Worm (Caenorhabditis elegans): Measurements from ENCODE around the gene cyn-3.
A peak's percentile ranks its signal among the peaks of the same experiment; 100 is the strongest.

The cyn-3 gene

ce11 chrV:15143798-15144197, 45.9 kb upstream of the cyn-3 start, which contains the start of gene K08F9.4:
K08F9.4 (plus strand) TSS chrV:15144019.
- TF ChIP-seq snpc-4 (GFP tag; optimal IDR thresholded peaks at IDR 0.05) (no peak), snpc-4 (tag; optimal IDR thresholded peaks at IDR 0.05) (peak in 1 of 4 experiments; percentile 7), ceh-40 (GFP tag; IDR thresholded peaks at IDR 0.05) (no peak), rpc-1 (optimal IDR thresholded peaks at IDR 0.05) (no peak), rpc-1 (tag; optimal IDR thresholded peaks at IDR 0.05) (no peak), attf-5 (GFP tag; optimal IDR thresholded peaks at IDR 0.05) (peak; percentile 1), lin-54 (GFP tag; optimal IDR thresholded peaks at IDR 0.05) (peak; percentile 8), ceh-100 (GFP tag; IDR thresholded peaks at IDR 0.05) (peak; percentile 88), mcd-1 (GFP tag; IDR thresholded peaks at IDR 0.05) (peak; percentile 86), hmg-1.2 (GFP tag; IDR thresholded peaks at IDR 0.05) (peak; percentile 92)

ce11 chrV:15147776-15148175, 42.0 kb upstream of the cyn-3 start, which contains the start of gene T09F5.20:
T09F5.20 (minus strand) TSS chrV:15147876.
- TF ChIP-seq F10E7.11 (tag; optimal IDR thresholded peaks at IDR 0.05) (no peak), dpl-1 (GFP tag; optimal IDR thresholded peaks at IDR 0.05) (no peak), akir-1 (GFP tag; optimal IDR thresholded peaks at IDR 0.05) (no peak), bed-1 (GFP tag; IDR thresholded peaks at IDR 0.05) (no peak), F57A8.1 (GFP tag; optimal IDR thresholded peaks at IDR 0.05) (no peak), repo-1 (tag; optimal IDR thresholded peaks at IDR 0.05) (no peak), hsf-1 (GFP tag; IDR thresholded peaks at IDR 0.05) (no peak), ceh-58 (GFP tag; IDR thresholded peaks at IDR 0.05) (no peak), hlh-12 (tag; optimal IDR thresholded peaks at IDR 0.05) (no peak), mcd-1 (GFP tag; IDR thresholded peaks at IDR 0.05) (no peak), ccch-3 (GFP tag; optimal IDR thresholded peaks at IDR 0.05) (no peak), attf-6 (GFP tag; IDR thresholded peaks at IDR 0.05) (no peak), nhr-90 (tag; optimal IDR thresholded peaks at IDR 0.05) (no peak), Y56A3A.18 (GFP tag; IDR thresholded peaks at IDR 0.05) (no peak), F39B2.1 (GFP tag; IDR thresholded peaks at IDR 0.05) (no peak), F37B4.10 (GFP tag; IDR thresholded peaks at IDR 0.05) (no peak), Y53F4B.3 (GFP tag; IDR thresholded peaks at IDR 0.05) (no peak)

ce11 chrV:15148800-15149199, 40.9 kb upstream of the cyn-3 start, which contains the start of gene T09F5.1:
T09F5.1 (plus strand) TSS chrV:15149100.
- no peak for TF ChIP-seq sdz-38 (tag; optimal IDR thresholded peaks at IDR 0.05)
- TF ChIP-seq C17E4.6 (GFP tag; IDR thresholded peaks at IDR 0.05): no peak
- no peak for TF ChIP-seq F22D6.2 (tag; optimal IDR thresholded peaks at IDR 0.05)
- no peak for TF ChIP-seq snpc-4 (GFP tag; optimal IDR thresholded peaks at IDR 0.05)
- no peak for TF ChIP-seq snpc-4 (tag; optimal IDR thresholded peaks at IDR 0.05)
- TF ChIP-seq tbp1 (GFP tag; optimal IDR thresholded peaks at IDR 0.05): no peak
- no peak for TF ChIP-seq tlf-1 (GFP tag; optimal IDR thresholded peaks at IDR 0.05)
- TF ChIP-seq atf-7 (tag; optimal IDR thresholded peaks at IDR 0.05): no peak
- no peak for TF ChIP-seq hmg-20 (GFP tag; IDR thresholded peaks at IDR 0.05)
- TF ChIP-seq mxl-1 (tag; optimal IDR thresholded peaks at IDR 0.05): no peak
- no peak for TF ChIP-seq Y67H2A.10 (GFP tag; conservative IDR thresholded peaks at IDR 0.05)
- TF ChIP-seq die-1 (tag; optimal IDR thresholded peaks at IDR 0.05): no peak
- TF ChIP-seq F49E8.2 (tag; optimal IDR thresholded peaks at IDR 0.05; ENCODE audit: insufficient read depth): no peak
- TF ChIP-seq nfya-1 (tag; optimal IDR thresholded peaks at IDR 0.05; ENCODE audit: borderline replicate concordance, insufficient read depth): no peak
- no peak for TF ChIP-seq T07F8.4 (tag; optimal IDR thresholded peaks at IDR 0.05)
- TF ChIP-seq ceh-40 (GFP tag; IDR thresholded peaks at IDR 0.05): no peak
- TF ChIP-seq ztf-25 (GFP tag; IDR thresholded peaks at IDR 0.05): no peak
- TF ChIP-seq ccch-3 (GFP tag; optimal IDR thresholded peaks at IDR 0.05): no peak

All from whole organism, young adult.